Fruit fly (Drosophila melanogaster) whole organism: Measurements from ENCODE around the gene CalpC.

Experiments
- CG8478 ChIP-seq: fragments of >200 bp; optimal IDR thresholded peaks from 2 replicates; lab custom pipeline; 2018; ENCODE audit warnings: inconsistent platforms
- psq ChIP-seq: fragments of >200 bp; optimal IDR thresholded peaks from 2 replicates; lab custom pipeline; 2017

dm6 chrX:16309764-16310163, 15.8 kb upstream of the CalpC start:
- TF ChIP-seq psq (lab: Kevin White, UChicago) = no peak
- no peak for TF ChIP-seq CG8478 (lab: Kevin White, UChicago)
